Fruit fly (Drosophila melanogaster) whole organism, embryonic: ENCODE measurements around the gene Dap160.

ENCODE experiments used
- Atf-2 ChIP-seq: fragments of 200-800 bp; sonication (Bioruptor generic); optimal IDR thresholded peaks from 2 replicates; lab custom pipeline; 2016; ENCODE audit warnings: missing biosample characterization, missing genetic modification characterization
- Atf6 ChIP-seq: fragments of 200-800 bp; sonication (Bioruptor generic); IDR thresholded peaks from 2 replicates; pipeline ENCODE4 v1.3.6; 2022; ENCODE audit warnings: missing biosample characterization, missing genetic modification characterization
- CG11695 ChIP-seq: fragments of 200-800 bp; sonication (Bioruptor generic); IDR thresholded peaks from 3 replicates; pipeline ENCODE4 v1.3.6; 2022; ENCODE audit warnings: missing biosample characterization, missing genetic modification characterization
- CG13775 ChIP-seq: fragments of 200-800 bp; sonication (Bioruptor generic); optimal IDR thresholded peaks from 3 replicates; lab custom pipeline; 2017; ENCODE audit warnings: missing biosample characterization, mild to moderate bottlenecking, missing genetic modification characterization
- CG13894 ChIP-seq: fragments of 200-800 bp; sonication (Bioruptor generic); optimal IDR thresholded peaks from 3 replicates; lab custom pipeline; 2018; ENCODE audit warnings: missing biosample characterization, mild to moderate bottlenecking, missing genetic modification characterization, moderate library complexity
- CG14667 ChIP-seq: fragments of 200-800 bp; sonication (Bioruptor generic); IDR thresholded peaks from 2 replicates; pipeline ENCODE4 v1.3.6; 2022; ENCODE audit warnings: missing biosample characterization, missing genetic modification characterization
- CG17186 ChIP-seq: fragments of 200-800 bp; sonication (Bioruptor generic); optimal IDR thresholded peaks from 3 replicates; lab custom pipeline; 2017; ENCODE audit warnings: missing biosample characterization, missing genetic modification reagents, missing genetic modification characterization
- CG17328 ChIP-seq: fragments of 200-800 bp; sonication (Bioruptor generic); IDR thresholded peaks from 2 replicates; pipeline ENCODE4 v1.3.6; 2022; ENCODE audit warnings: missing biosample characterization, missing genetic modification characterization
- CG17359 ChIP-seq: fragments of 200-800 bp; sonication (Bioruptor generic); optimal IDR thresholded peaks from 3 replicates; lab custom pipeline; 2018; ENCODE audit warnings: missing biosample characterization, mild to moderate bottlenecking, missing genetic modification characterization, moderate library complexity
- CG17361 ChIP-seq: fragments of 200-800 bp; sonication (Bioruptor generic); IDR thresholded peaks from 3 replicates; pipeline ENCODE4 v1.3.6; 2022; ENCODE audit warnings: missing biosample characterization, missing genetic modification characterization
- CG17829 ChIP-seq: fragments of 200-800 bp; optimal IDR thresholded peaks from 2 replicates; lab custom pipeline; 2019; ENCODE audit warnings: missing biosample characterization, mild to moderate bottlenecking, missing genetic modification characterization, moderate library complexity
- CG18764 ChIP-seq: fragments of 200-800 bp; sonication (Bioruptor generic); optimal IDR thresholded peaks from 3 replicates; lab custom pipeline; 2016; ENCODE audit warnings: missing biosample characterization, missing genetic modification characterization
- CG2120 ChIP-seq: fragments of 200-800 bp; sonication (Bioruptor generic); optimal IDR thresholded peaks from 3 replicates; lab custom pipeline; 2016; ENCODE audit warnings: missing biosample characterization, missing genetic modification characterization
- CG34376 ChIP-seq: fragments of 200-800 bp; sonication (Bioruptor generic); optimal IDR thresholded peaks from 2 replicates; lab custom pipeline; 2018; ENCODE audit warnings: missing biosample characterization, mild to moderate bottlenecking, missing genetic modification characterization
- CG43689 ChIP-seq: fragments of 200-800 bp; sonication (Bioruptor generic); IDR thresholded peaks from 2 replicates; pipeline ENCODE4 v1.3.6; 2022; ENCODE audit warnings: missing biosample characterization, missing genetic modification characterization
- CG4424 ChIP-seq: fragments of 200-800 bp; sonication (Bioruptor generic); optimal IDR thresholded peaks from 3 replicates; lab custom pipeline; 2016; ENCODE audit warnings: missing biosample characterization, missing genetic modification characterization
- CG4854 ChIP-seq: fragments of 200-800 bp; sonication (Bioruptor generic); optimal IDR thresholded peaks from 2 replicates; lab custom pipeline; 2016; ENCODE audit warnings: missing biosample characterization, missing genetic modification characterization, inconsistent platforms
- CG7357 ChIP-seq: fragments of 200-800 bp; sonication (Bioruptor generic); IDR thresholded peaks from 3 replicates; pipeline ENCODE4 v1.3.6; 2022; ENCODE audit warnings: missing biosample characterization, missing genetic modification characterization
- CG8388 ChIP-seq: fragments of 200-800 bp; sonication (Bioruptor generic); optimal IDR thresholded peaks from 2 replicates; lab custom pipeline; 2019; ENCODE audit warnings: missing biosample characterization, mild to moderate bottlenecking, missing genetic modification characterization, moderate library complexity
- Drgx ChIP-seq: fragments of 200-800 bp; sonication (Bioruptor generic); IDR thresholded peaks from 2 replicates; pipeline ENCODE4 v1.3.6; 2022; ENCODE audit warnings: missing biosample characterization, missing genetic modification characterization
- Fer3 ChIP-seq: fragments of 200-800 bp; sonication (Bioruptor generic); optimal IDR thresholded peaks from 2 replicates; lab custom pipeline; 2018; ENCODE audit warnings: missing biosample characterization, mild to moderate bottlenecking, missing genetic modification characterization, moderate library complexity
- H2.0 ChIP-seq: fragments of 200-800 bp; sonication (Bioruptor generic); IDR thresholded peaks from 2 replicates; pipeline ENCODE4 v1.3.6; 2022; ENCODE audit warnings: missing biosample characterization, missing genetic modification characterization
- Hmr ChIP-seq: fragments of 200-800 bp; sonication (Bioruptor generic); optimal IDR thresholded peaks from 3 replicates; lab custom pipeline; 2017; ENCODE audit warnings: mild to moderate bottlenecking, missing biosample characterization, missing genetic modification reagents, missing genetic modification characterization
- Hr78 ChIP-seq, 2 experiments: fragments of 200-800 bp in 1 of 2; fragments of >200 bp in 1 of 2; sonication (Bioruptor generic) in 1 of 2; optimal IDR thresholded peaks; 2 replicates each; lab custom pipeline; 2017 to 2019; ENCODE audit warnings: missing biosample characterization in 2 of 2, missing genetic modification characterization in 2 of 2, mild to moderate bottlenecking in 1 of 2, moderate library complexity in 1 of 2
- Hsf ChIP-seq: fragments of 200-800 bp; sonication (Bioruptor generic); optimal IDR thresholded peaks from 3 replicates; lab custom pipeline; 2016; ENCODE audit warnings: missing biosample characterization, missing genetic modification characterization
- NC2α ChIP-seq: fragments of 200-800 bp; sonication (Bioruptor generic); optimal IDR thresholded peaks from 2 replicates; lab custom pipeline; 2016; ENCODE audit warnings: missing biosample characterization, missing genetic modification characterization
- al ChIP-seq: fragments of 200-800 bp; sonication (Bioruptor generic); IDR thresholded peaks from 2 replicates; pipeline ENCODE4 v1.3.6; 2022; ENCODE audit warnings: missing biosample characterization, missing genetic modification characterization
- bigmax ChIP-seq: fragments of 200-800 bp; sonication (Bioruptor generic); optimal IDR thresholded peaks from 2 replicates; lab custom pipeline; 2018; ENCODE audit warnings: missing biosample characterization, mild to moderate bottlenecking, missing genetic modification characterization
- bsh ChIP-seq, 2 experiments: fragments of 200-800 bp; sonication (Bioruptor generic); optimal IDR thresholded peaks; 2 replicates each; lab custom pipeline; 2017 to 2018; ENCODE audit warnings: mild to moderate bottlenecking in 2 of 2, missing biosample characterization in 2 of 2, missing genetic modification characterization in 2 of 2, moderate library complexity in 1 of 2
- chif ChIP-seq, 2 experiments: fragments of 200-800 bp; sonication (Bioruptor generic); optimal IDR thresholded peaks; 3 replicates each; lab custom pipeline; 2016; ENCODE audit warnings: missing biosample characterization in 2 of 2, missing genetic modification characterization in 2 of 2
- chn ChIP-seq: fragments of 200-800 bp; sonication (Bioruptor generic); optimal IDR thresholded peaks from 2 replicates; lab custom pipeline; 2016; ENCODE audit warnings: missing biosample characterization, missing genetic modification characterization
- cwo ChIP-seq: fragments of 200-800 bp; sonication (Bioruptor generic); optimal IDR thresholded peaks from 3 replicates; lab custom pipeline; 2017; ENCODE audit warnings: missing biosample characterization, missing genetic modification characterization, mild to moderate bottlenecking, moderate library complexity, missing genetic modification reagents
- dimm ChIP-seq: fragments of 200-800 bp; sonication (Bioruptor generic); IDR thresholded peaks from 2 replicates; pipeline ENCODE4 v1.3.6; 2022; ENCODE audit warnings: missing biosample characterization, missing genetic modification characterization
- esg ChIP-seq: fragments of 200-800 bp; sonication (Bioruptor generic); conservative IDR thresholded peaks from 2 replicates; pipeline ENCODE4 v1.3.6; 2022; ENCODE audit warnings: missing biosample characterization, missing genetic modification characterization
- fd96Cb ChIP-seq: fragments of 200-800 bp; sonication (Bioruptor generic); optimal IDR thresholded peaks from 2 replicates; lab custom pipeline; 2018; ENCODE audit warnings: missing biosample characterization, mild to moderate bottlenecking, missing genetic modification characterization, moderate library complexity
- gfzf ChIP-seq: fragments of 200-800 bp; sonication (Bioruptor generic); optimal IDR thresholded peaks from 2 replicates; lab custom pipeline; 2016; ENCODE audit warnings: missing biosample characterization, mild to moderate bottlenecking, missing genetic modification characterization, moderate library complexity
- inv ChIP-seq: fragments of 200-800 bp; sonication (Bioruptor generic); IDR thresholded peaks from 2 replicates; pipeline ENCODE4 v1.3.6; 2022; ENCODE audit warnings: missing biosample characterization, missing genetic modification characterization; ENCODE audit not compliant: partially characterized antibody
- lola ChIP-seq, 3 experiments: fragments of >200 bp in 2 of 3; fragments of 200-800 bp in 1 of 3; sonication (Bioruptor generic) in 1 of 3; optimal IDR thresholded peaks; 2 replicates each; lab custom pipeline; 2017 to 2019; ENCODE audit warnings: missing biosample characterization in 3 of 3, missing genetic modification characterization in 3 of 3, mild to moderate bottlenecking in 1 of 3, moderate library complexity in 1 of 3
- lov ChIP-seq, 2 experiments: fragments of 200-800 bp in 1 of 2; fragments of >200 bp in 1 of 2; sonication (Bioruptor generic) in 1 of 2; IDR thresholded peaks in 1 of 2; optimal IDR thresholded peaks in 1 of 2; 2 replicates in 1 of 2; 3 replicates in 1 of 2; pipeline versions ENCODE4 v1.3.6 to Lab custom; 2017 to 2022; ENCODE audit warnings: missing biosample characterization in 1 of 2, missing genetic modification characterization in 1 of 2
- pb ChIP-seq: fragments of 200-800 bp; sonication (Bioruptor generic); optimal IDR thresholded peaks from 3 replicates; lab custom pipeline; 2016; ENCODE audit warnings: missing biosample characterization, missing genetic modification characterization
- phol ChIP-seq: fragments of 200-800 bp; sonication (Bioruptor generic); optimal IDR thresholded peaks from 3 replicates; lab custom pipeline; 2018; ENCODE audit warnings: missing biosample characterization, mild to moderate bottlenecking, missing genetic modification characterization, moderate library complexity
- pros ChIP-seq: fragments of 200-800 bp; sonication (Bioruptor generic); optimal IDR thresholded peaks from 3 replicates; lab custom pipeline; 2019; ENCODE audit warnings: missing biosample characterization, mild to moderate bottlenecking, missing genetic modification characterization, moderate library complexity
- row ChIP-seq: fragments of 200-800 bp; sonication (Bioruptor generic); IDR thresholded peaks from 3 replicates; pipeline ENCODE4 v1.3.6; 2022; ENCODE audit warnings: missing biosample characterization, missing genetic modification characterization
- sens ChIP-seq: fragments of 200-800 bp; sonication (Bioruptor generic); peaks from one replicate; lab custom pipeline; 2016; ENCODE audit warnings: missing biosample characterization, missing genetic modification characterization
- tgo ChIP-seq: fragments of 200-800 bp; sonication (Bioruptor generic); IDR thresholded peaks from 3 replicates; pipeline ENCODE4 v1.3.6; 2022; ENCODE audit warnings: missing biosample characterization, missing genetic modification characterization
- tio ChIP-seq: fragments of 200-800 bp; sonication (Bioruptor generic); optimal IDR thresholded peaks from 2 replicates; lab custom pipeline; 2017; ENCODE audit warnings: missing biosample characterization, missing genetic modification characterization, inconsistent platforms
- unc-4 ChIP-seq: fragments of 200-800 bp; sonication (Bioruptor generic); IDR thresholded peaks from 2 replicates; pipeline ENCODE4 v1.3.6; 2022; ENCODE audit warnings: missing biosample characterization, missing genetic modification characterization; ENCODE audit not compliant: partially characterized antibody
- unpg ChIP-seq: fragments of 200-800 bp; sonication (Bioruptor generic); optimal IDR thresholded peaks from 3 replicates; lab custom pipeline; 2018; ENCODE audit warnings: missing biosample characterization, mild to moderate bottlenecking, missing genetic modification characterization, moderate library complexity

The Dap160 gene

DNA sequence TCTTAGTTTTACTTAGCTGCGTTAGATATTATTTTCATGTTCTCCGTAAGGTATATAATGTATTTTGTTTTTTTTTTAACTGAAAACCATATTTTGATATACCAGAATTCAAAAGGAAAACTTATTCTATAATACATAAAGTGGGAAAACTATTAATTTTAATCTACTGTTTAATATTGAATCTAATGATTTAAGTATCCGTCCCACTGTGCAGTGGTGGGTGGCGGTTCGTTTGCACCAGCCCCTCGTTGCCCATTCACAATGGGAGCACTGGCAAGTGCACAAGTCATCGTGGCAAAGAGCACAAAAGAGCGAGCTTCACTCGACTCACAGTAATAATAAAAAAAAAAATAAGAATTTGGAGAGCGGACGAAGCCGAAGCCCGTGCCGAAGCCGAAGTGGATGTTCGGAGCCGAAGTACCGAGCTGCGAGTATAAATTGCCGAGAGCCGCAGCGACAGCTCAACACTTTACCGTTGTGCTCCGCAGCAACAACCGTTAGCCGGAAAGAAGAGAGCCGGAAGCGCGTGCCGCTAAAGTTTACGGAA is 45.6 kb downstream of the Dap160 start, which contains the start of gene CG34136 (continued):
- no peak for TF ChIP-seq CG14667 (GFP tag; lab: Robert Waterston, UW)
- no peak for TF ChIP-seq lov (optimal IDR thresholded peaks at IDR 0.05; lab: Kevin White, UChicago)
- TF ChIP-seq lov (GFP tag; IDR thresholded peaks at IDR 0.05; lab: Robert Waterston, UW): 0 out of 3 replicates have a peak, but pooled peaks have one; percentile 9
- TF ChIP-seq CG17328 (GFP tag; lab: Robert Waterston, UW): peak; percentile 41; the same call in 1 of the 2 replicates
- peak; percentile 59 for TF ChIP-seq pros (GFP tag; lab: Kevin White, UChicago)
- no peak for TF ChIP-seq dimm (GFP tag; lab: Robert Waterston, UW)
- no peak for TF ChIP-seq gfzf (GFP tag; lab: Kevin White, UChicago)
- TF ChIP-seq CG17829: peak; percentile 24
- TF ChIP-seq Hr78 (GFP tag; optimal IDR thresholded peaks at IDR 0.05; lab: Kevin White, UChicago): peak in 1 of 2 experiments; percentile 66
- TF ChIP-seq inv (GFP tag; lab: Robert Waterston, UW): no peak
- TF ChIP-seq bigmax: no peak
- peak; percentile 20 for TF ChIP-seq fd96Cb
- no peak for TF ChIP-seq CG7357 (GFP tag; lab: Robert Waterston, UW)
- TF ChIP-seq Atf6 (GFP tag; lab: Robert Waterston, UW): peak; percentile 57; the same call in 1 of the 2 replicates
- TF ChIP-seq CG8388 (GFP tag; lab: Kevin White, UChicago): peak; percentile 15
- TF ChIP-seq phol (tag; lab: Kevin White, UChicago): peak; percentile 57
- TF ChIP-seq CG18764 (GFP tag; lab: Kevin White, UChicago): peak; percentile 31
- TF ChIP-seq CG4854: no peak
- TF ChIP-seq tgo (GFP tag; lab: Robert Waterston, UW): peak; percentile 39; the same call in 1 of the 3 replicates
- no peak for TF ChIP-seq H2.0 (GFP tag; lab: Robert Waterston, UW)
- TF ChIP-seq CG43689: no peak
- TF ChIP-seq esg (GFP tag; lab: Robert Waterston, UW): peak; percentile 9; the same call in 1 of the 2 replicates
- peak; percentile 25 for TF ChIP-seq CG2120 (GFP tag; lab: Kevin White, UChicago)
- peak; percentile 22 for TF ChIP-seq cwo
- TF ChIP-seq CG13775: peak; percentile 29
- TF ChIP-seq unc-4 (GFP tag; lab: Robert Waterston, UW): 0 out of 2 replicates have a peak, but pooled peaks have one; percentile 20
- peak; percentile 58 for TF ChIP-seq CG4424
- no peak for TF ChIP-seq chif (GFP tag; optimal IDR thresholded peaks at IDR 0.05; lab: Kevin White, UChicago)
- no peak for TF ChIP-seq CG17186
- peak; percentile 81 for TF ChIP-seq chn (GFP tag; lab: Kevin White, UChicago)
- TF ChIP-seq Hmr: peak; percentile 31
- TF ChIP-seq tio: no peak
- TF ChIP-seq Atf-2 (GFP tag; lab: Kevin White, UChicago): peak; percentile 16
- peak; percentile 19 for TF ChIP-seq CG13894
- TF ChIP-seq Drgx (GFP tag; lab: Robert Waterston, UW): peak; percentile 77
- TF ChIP-seq NC2α (GFP tag; lab: Kevin White, UChicago): no peak
- peak; percentile 66; the same call in 2 of the 3 replicates for TF ChIP-seq CG17361
- TF ChIP-seq pb (GFP tag; lab: Kevin White, UChicago): no peak
- TF ChIP-seq al (GFP tag; lab: Robert Waterston, UW): no peak
- TF ChIP-seq CG11695 (GFP tag; lab: Robert Waterston, UW): 0 out of 3 replicates have a peak, but pooled peaks have one; percentile 39
- peak; percentile 45 to 75 for TF ChIP-seq bsh (GFP tag; optimal IDR thresholded peaks at IDR 0.05; lab: Kevin White, UChicago)
- peak; percentile 28 for TF ChIP-seq unpg
- peak; percentile 54 for TF ChIP-seq CG34376 (GFP tag; lab: Kevin White, UChicago)
- peak; percentile 60; the same call in 2 of the 3 replicates for TF ChIP-seq row
- TF ChIP-seq Fer3 (tag; lab: Kevin White, UChicago): no peak
- peak; percentile 40 for TF ChIP-seq Hsf
- peak; percentile 85 for TF ChIP-seq sens
- TF ChIP-seq lola (GFP tag; optimal IDR thresholded peaks at IDR 0.05; lab: Kevin White, UChicago): peak in 1 of 3 experiments; percentile 11
- peak; percentile 56 for TF ChIP-seq CG17359
